Worm (Caenorhabditis elegans) whole organism, late embryonic: ENCODE data around the gene Y42G9A.1.
A peak's percentile ranks its signal among the peaks of the same experiment; 100 is the strongest.

ENCODE experiments used
- C08G9.2 ChIP-seq: sonication (generic microtip); optimal IDR thresholded peaks from 2 replicates; lab custom pipeline; 2016; ENCODE audit warnings: mild to moderate bottlenecking, missing genetic modification characterization, moderate library complexity, missing compliant biosample characterization
- K02D7.2 ChIP-seq: sonication (generic microtip); optimal IDR thresholded peaks from 2 replicates; lab custom pipeline; 2017; ENCODE audit warnings: mild to moderate bottlenecking, missing genetic modification characterization, missing compliant biosample characterization
- ahr-1 ChIP-seq: sonication (generic microtip); optimal IDR thresholded peaks from 2 replicates; lab custom pipeline; 2016; ENCODE audit warnings: missing genetic modification characterization, missing compliant biosample characterization
- ceh-14 ChIP-seq: sonication (generic microtip); optimal IDR thresholded peaks from 2 replicates; lab custom pipeline; 2016; ENCODE audit warnings: missing genotype, missing genetic modification characterization, missing compliant biosample characterization
- ceh-18 ChIP-seq: sonication (generic microtip); optimal IDR thresholded peaks from 2 replicates; lab custom pipeline; 2016; ENCODE audit warnings: missing genetic modification characterization, missing compliant biosample characterization
- ceh-19 ChIP-seq: fragments of 200-800 bp; sonication (Bioruptor generic); optimal IDR thresholded peaks from 2 replicates; lab custom pipeline; 2018; ENCODE audit warnings: mild to moderate bottlenecking, missing genetic modification characterization, missing compliant biosample characterization
- ceh-2 ChIP-seq: sonication (generic microtip); optimal IDR thresholded peaks from 2 replicates; lab custom pipeline; 2016; ENCODE audit warnings: missing genotype, missing genetic modification characterization, missing compliant biosample characterization
- ceh-22 ChIP-seq: sonication (generic microtip); optimal IDR thresholded peaks from 2 replicates; lab custom pipeline; 2017; ENCODE audit warnings: missing biosample characterization, missing genetic modification characterization
- ceh-24 ChIP-seq: sonication (generic microtip); optimal IDR thresholded peaks from 2 replicates; lab custom pipeline; 2016; ENCODE audit warnings: mild to moderate bottlenecking, missing genetic modification characterization, missing compliant biosample characterization
- ceh-31 ChIP-seq: sonication (generic microtip); optimal IDR thresholded peaks from 2 replicates; lab custom pipeline; 2016; ENCODE audit warnings: missing genetic modification characterization, missing compliant biosample characterization
- ceh-34 ChIP-seq: sonication (generic microtip); optimal IDR thresholded peaks from 2 replicates; lab custom pipeline; 2016; ENCODE audit warnings: mild to moderate bottlenecking, missing genetic modification characterization, missing compliant biosample characterization
- ceh-45 ChIP-seq: fragments of 200-800 bp; sonication (Bioruptor generic); IDR thresholded peaks from 2 replicates; pipeline ENCODE4 v1.3.6; 2022; ENCODE audit warnings: missing genetic modification reagents, missing genetic modification characterization, missing compliant biosample characterization
- ceh-48 ChIP-seq: sonication (generic microtip); optimal IDR thresholded peaks from 2 replicates; lab custom pipeline; 2016; ENCODE audit warnings: missing genetic modification characterization, inconsistent platforms, missing compliant biosample characterization
- che-1 ChIP-seq: sonication (generic microtip); optimal IDR thresholded peaks from 2 replicates; lab custom pipeline; 2016; ENCODE audit warnings: mild to moderate bottlenecking, missing genetic modification characterization, missing compliant biosample characterization
- dmd-4 ChIP-seq: sonication (generic microtip); optimal IDR thresholded peaks from 2 replicates; lab custom pipeline; 2016; ENCODE audit warnings: borderline replicate concordance, missing genetic modification characterization, missing compliant biosample characterization
- elt-2 ChIP-seq: sonication (generic microtip); optimal IDR thresholded peaks from 2 replicates; lab custom pipeline; 2016; ENCODE audit warnings: missing genetic modification reagents, missing genetic modification characterization, missing compliant biosample characterization
- elt-4 ChIP-seq: sonication (generic microtip); optimal IDR thresholded peaks from 2 replicates; lab custom pipeline; 2016; ENCODE audit warnings: missing genetic modification characterization, missing compliant biosample characterization
- eyg-1 ChIP-seq: sonication (generic microtip); optimal IDR thresholded peaks from 2 replicates; lab custom pipeline; 2016; ENCODE audit warnings: missing genotype, missing genetic modification characterization, missing compliant biosample characterization
- fax-1 ChIP-seq: sonication (generic microtip); optimal IDR thresholded peaks from 2 replicates; lab custom pipeline; 2016; ENCODE audit warnings: missing genotype, missing genetic modification characterization, missing compliant biosample characterization
- gmeb-2 ChIP-seq: sonication (generic microtip); optimal IDR thresholded peaks from 2 replicates; lab custom pipeline; 2016; ENCODE audit warnings: missing genetic modification characterization, inconsistent platforms, missing compliant biosample characterization
- hlh-30 ChIP-seq: sonication (generic microtip); optimal IDR thresholded peaks from 2 replicates; lab custom pipeline; 2017; ENCODE audit warnings: antibody characterized with exemption, missing genetic modification characterization, missing compliant biosample characterization; ENCODE audit not compliant: insufficient read depth
- hlh-8 ChIP-seq: sonication (generic microtip); optimal IDR thresholded peaks from 2 replicates; lab custom pipeline; 2016; ENCODE audit warnings: missing genotype, missing genetic modification characterization, missing compliant biosample characterization
- madf-2 ChIP-seq: sonication (generic microtip); optimal IDR thresholded peaks from 2 replicates; lab custom pipeline; 2017; ENCODE audit warnings: missing genetic modification characterization, missing compliant biosample characterization
- mec-3 ChIP-seq: sonication (generic microtip); optimal IDR thresholded peaks from 2 replicates; lab custom pipeline; 2016; ENCODE audit warnings: borderline replicate concordance, missing genetic modification characterization, missing compliant biosample characterization
- nhr-11 ChIP-seq: fragments of 150-350 bp; optimal IDR thresholded peaks from 2 replicates; lab custom pipeline; 2014; ENCODE audit warnings: missing biosample characterization, missing genetic modification characterization
- nhr-232 ChIP-seq: sonication (generic microtip); optimal IDR thresholded peaks from 2 replicates; lab custom pipeline; 2016; ENCODE audit warnings: missing genetic modification characterization, missing compliant biosample characterization
- npax-4 ChIP-seq: sonication (generic microtip); optimal IDR thresholded peaks from 2 replicates; lab custom pipeline; 2016; ENCODE audit warnings: missing genetic modification characterization, missing compliant biosample characterization
- pha-4 ChIP-seq: fragments of 150-350 bp; optimal IDR thresholded peaks from 2 replicates; lab custom pipeline; 2018; ENCODE audit warnings: missing biosample characterization, missing genetic modification reagents, missing genetic modification characterization
- pqm-1 ChIP-seq: sonication (generic microtip); optimal IDR thresholded peaks from 2 replicates; lab custom pipeline; 2016; ENCODE audit warnings: missing genetic modification characterization, missing compliant biosample characterization
- pros-1 ChIP-seq: fragments of 150-350 bp; optimal IDR thresholded peaks from 2 replicates; lab custom pipeline; 2014; ENCODE audit warnings: missing biosample characterization, missing genetic modification reagents, missing genetic modification characterization
- ref-2 ChIP-seq: sonication (generic microtip); optimal IDR thresholded peaks from 2 replicates; lab custom pipeline; 2016; ENCODE audit warnings: missing genetic modification characterization, missing compliant biosample characterization
- rnt-1 ChIP-seq: sonication (generic microtip); optimal IDR thresholded peaks from 2 replicates; lab custom pipeline; 2016; ENCODE audit warnings: missing genetic modification characterization, missing compliant biosample characterization
- sdc-2 ChIP-seq: sonication (generic microtip); optimal IDR thresholded peaks from 2 replicates; lab custom pipeline; 2016; ENCODE audit warnings: missing genotype, missing genetic modification characterization, missing compliant biosample characterization
- sox-2 ChIP-seq: fragments of 200-800 bp; sonication (Bioruptor generic); IDR thresholded peaks from 2 replicates; pipeline ENCODE4 v1.3.6; 2022; ENCODE audit warnings: missing genetic modification reagents, missing genetic modification characterization, missing compliant biosample characterization
- sox-4 ChIP-seq: sonication (generic microtip); optimal IDR thresholded peaks from 2 replicates; lab custom pipeline; 2017; ENCODE audit warnings: mild to moderate bottlenecking, missing genetic modification characterization, inconsistent platforms, missing compliant biosample characterization
- syd-9 ChIP-seq: sonication (generic microtip); optimal IDR thresholded peaks from 2 replicates; lab custom pipeline; 2016; ENCODE audit warnings: mild to moderate bottlenecking, missing genetic modification characterization, moderate library complexity, missing compliant biosample characterization
- tbx-2 ChIP-seq: sonication (generic microtip); optimal IDR thresholded peaks from 2 replicates; lab custom pipeline; 2016; ENCODE audit warnings: missing genetic modification characterization, missing compliant biosample characterization
- ttx-3 ChIP-seq: sonication (generic microtip); optimal IDR thresholded peaks from 2 replicates; lab custom pipeline; 2016; ENCODE audit warnings: missing genetic modification reagents, missing genetic modification characterization, missing compliant biosample characterization
- unc-86 ChIP-seq: sonication (generic microtip); optimal IDR thresholded peaks from 2 replicates; lab custom pipeline; 2016; ENCODE audit warnings: missing genetic modification characterization, missing compliant biosample characterization

Gene Y42G9A.1

ce11 chrIII:6147903-6148302 is 1.9 kb upstream of the Y42G9A.1 start, which contains the start of gene Y42G9A.2:
TSS of gene Y42G9A.2 (plus strand) at chrIII:6148186.
- TF ChIP-seq ceh-18 (tag; lab: Kevin White, UChicago) (no peak), sox-4 (no peak), tbx-2 (tag; lab: Kevin White, UChicago) (no peak), sox-2 (GFP tag; lab: Robert Waterston, UW) (no peak), ceh-22 (tag; lab: Kevin White, UChicago) (no peak)

DNA sequence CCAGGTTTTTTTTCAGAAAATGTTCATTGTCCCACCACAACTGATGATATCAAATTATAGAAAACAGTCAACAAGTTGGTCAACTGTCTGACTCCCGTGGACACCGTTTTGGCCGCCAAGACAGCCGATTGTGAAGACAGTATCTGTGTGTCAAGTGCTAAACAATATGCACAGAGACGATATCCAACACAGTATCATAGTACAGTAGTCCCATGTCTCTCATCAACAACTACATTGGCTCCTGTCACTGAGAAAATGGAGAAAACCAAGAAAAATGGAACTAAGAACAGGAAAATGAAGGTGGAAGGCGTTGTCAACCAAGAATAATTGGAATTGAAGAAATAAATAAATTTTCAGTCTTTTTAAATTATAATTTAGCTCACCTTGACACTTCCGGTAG is 1.1 kb upstream of the Y42G9A.1 start:
- no peak for TF ChIP-seq dmd-4 (tag; lab: Kevin White, UChicago)
- TF ChIP-seq tbx-2 (tag; lab: Kevin White, UChicago), result no peak
- no peak for TF ChIP-seq ceh-2 (tag; lab: Kevin White, UChicago)
- no peak for TF ChIP-seq C08G9.2 (tag; lab: Kevin White, UChicago)
- no peak for TF ChIP-seq madf-2
- TF ChIP-seq sox-4, result no peak
- no peak for TF ChIP-seq mec-3 (tag; lab: Kevin White, UChicago)
- no peak for TF ChIP-seq elt-4
- no peak for TF ChIP-seq ceh-48
- TF ChIP-seq fax-1 (tag; lab: Kevin White, UChicago), result no peak
- no peak for TF ChIP-seq nhr-11

DNA sequence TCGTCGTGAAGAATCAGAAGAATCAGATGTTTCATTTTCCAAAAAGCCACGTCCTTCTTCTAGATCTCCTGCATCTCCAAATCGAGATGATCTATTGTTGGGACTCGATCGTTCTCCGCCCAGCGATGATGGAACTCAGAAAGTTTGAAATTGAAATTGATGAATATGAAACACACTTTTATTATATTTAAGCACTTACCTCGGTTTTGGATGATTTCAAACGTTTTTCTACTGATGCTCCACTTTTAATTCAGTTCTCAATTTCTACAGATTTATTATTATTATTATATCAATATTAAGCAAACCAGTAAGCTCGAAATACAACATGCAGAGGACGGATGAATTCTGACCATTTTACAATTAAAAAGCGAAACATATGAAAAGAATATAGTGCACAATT is 4.8 kb downstream of the Y42G9A.1 start:
- no peak for TF ChIP-seq rnt-1 (tag; lab: Kevin White, UChicago)
- TF ChIP-seq ceh-45 (GFP tag; lab: Robert Waterston, UW), result no peak
- no peak for TF ChIP-seq ahr-1 (tag; lab: Kevin White, UChicago)
- TF ChIP-seq unc-86, result no peak
- TF ChIP-seq ceh-19, result no peak
- TF ChIP-seq npax-4 (tag; lab: Kevin White, UChicago), result no peak
- TF ChIP-seq, all 69 proteins: peak for 0

DNA sequence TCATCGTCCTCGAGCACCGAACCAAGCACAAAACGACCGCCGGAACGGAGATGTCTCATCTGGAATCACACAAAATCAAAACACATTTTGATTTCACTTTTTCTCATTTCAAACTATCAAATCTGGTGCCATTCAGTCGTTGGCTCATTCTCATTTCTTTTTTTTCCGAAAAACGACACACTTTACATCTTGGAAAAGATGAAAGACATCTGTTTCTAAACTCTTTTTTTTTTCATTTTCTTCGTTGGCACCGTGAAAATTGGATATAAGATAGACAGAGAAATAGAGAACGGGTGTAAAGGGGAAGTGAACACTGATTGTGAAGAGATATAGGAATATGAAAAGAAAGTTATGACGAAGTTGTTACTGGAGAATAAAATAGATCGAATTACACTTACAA is 6.0 kb downstream of the Y42G9A.1 start:
- TF ChIP-seq ceh-48, result no peak
- TF ChIP-seq, all 69 proteins: peak for 0

ce11 chrIII:6157708-6158321 is 8.1 kb downstream of the Y42G9A.1 start, which contains the start of gene anmt-2:
TSS of gene anmt-2 (minus strand) at chrIII:6157758.
- TF ChIP-seq ceh-18 (tag; lab: Kevin White, UChicago) (peak; percentile 62), pros-1 (tag; lab: Kevin White, UChicago) (no peak), dmd-4 (tag; lab: Kevin White, UChicago) (no peak), sox-4 (no peak), sdc-2 (tag; lab: Kevin White, UChicago) (no peak), gmeb-2 (tag; lab: Kevin White, UChicago) (no peak)

ce11 chrIII:6158642-6159475 is 9.1 kb downstream of the Y42G9A.1 start, which contains the start of gene nfm-1:
TSS of gene nfm-1 (plus strand) at chrIII:6159453.
- TF ChIP-seq hlh-30 (tag; lab: Kevin White, UChicago) (no peak), ahr-1 (tag; lab: Kevin White, UChicago) (peak; percentile 31), elt-2 (tag; lab: Kevin White, UChicago) (peak; percentile 83), eyg-1 (tag; lab: Kevin White, UChicago) (peak; percentile 38), K02D7.2 (tag; lab: Kevin White, UChicago) (peak; percentile 65), C08G9.2 (tag; lab: Kevin White, UChicago) (peak; percentile 37), mec-3 (tag; lab: Kevin White, UChicago) (no peak), unc-86 (peak; percentile 68), pha-4 (tag; lab: Kevin White, UChicago) (no peak), che-1 (tag; lab: Kevin White, UChicago) (peak; percentile 82), nhr-232 (tag; lab: Kevin White, UChicago) (peak; percentile 57), ref-2 (tag; lab: Kevin White, UChicago) (peak; percentile 64), ceh-45 (GFP tag; lab: Robert Waterston, UW) (peak; percentile 77), ceh-34 (peak; percentile 19), syd-9 (tag; lab: Kevin White, UChicago) (peak; percentile 48), hlh-8 (tag; lab: Kevin White, UChicago) (no peak), madf-2 (peak; percentile 81), nhr-11 (no peak), rnt-1 (tag; lab: Kevin White, UChicago) (peak; percentile 47), pqm-1 (no peak), ttx-3 (peak; percentile 79), ceh-14 (tag; lab: Kevin White, UChicago) (peak; percentile 25), ceh-18 (tag; lab: Kevin White, UChicago) (no peak), ceh-31 (tag; lab: Kevin White, UChicago) (peak; percentile 41), ceh-24 (tag; lab: Kevin White, UChicago) (peak; percentile 32)
